Worm (Caenorhabditis elegans) whole organism, young adult: ENCODE measurements around the gene H04M03.12.

Source experiments
- B0261.1 ChIP-seq: sonication (generic microtip); optimal IDR thresholded peaks from 2 replicates; lab custom pipeline; 2016; ENCODE audit warnings: mild to moderate bottlenecking, missing genetic modification characterization, moderate library complexity, missing compliant biosample characterization
- Y67H2A.10 ChIP-seq: fragments of 200-800 bp; sonication (Bioruptor generic); conservative IDR thresholded peaks from 2 replicates; pipeline ENCODE4 v1.3.6; 2022; ENCODE audit warnings: missing genetic modification reagents, missing genetic modification characterization, missing compliant biosample characterization
- him-1 ChIP-seq: sonication (generic microtip); optimal IDR thresholded peaks from 2 replicates; lab custom pipeline; 2016; ENCODE audit warnings: missing genotype, missing genetic modification reagents, missing genetic modification characterization, missing compliant biosample characterization
- let-526 ChIP-seq: fragments of 200-800 bp; sonication (Bioruptor generic); IDR thresholded peaks from 2 replicates; pipeline ENCODE4 v1.3.6; 2022; ENCODE audit warnings: missing genetic modification reagents, missing genetic modification characterization, missing compliant biosample characterization
- mxl-1 ChIP-seq: sonication (generic microtip); optimal IDR thresholded peaks from 2 replicates; lab custom pipeline; 2016; ENCODE audit warnings: missing genetic modification characterization, missing compliant biosample characterization
- pbrm-1 ChIP-seq: fragments of 200-800 bp; sonication (Bioruptor generic); IDR thresholded peaks from 2 replicates; pipeline ENCODE4 v1.3.6; 2022; ENCODE audit warnings: missing genetic modification reagents, missing genetic modification characterization, missing compliant biosample characterization

ce11 chrIV:5939908-5940307 is 36.8 kb upstream of the H04M03.12 start:
- TF ChIP-seq him-1 (tag; lab: Kevin White, UChicago) (no peak), mxl-1 (tag; lab: Kevin White, UChicago) (no peak), B0261.1 (tag; lab: Kevin White, UChicago) (no peak), pbrm-1 (GFP tag; lab: Robert Waterston, UW) (no peak), Y67H2A.10 (no peak), let-526 (GFP tag; lab: Robert Waterston, UW) (no peak)
